Worm (Caenorhabditis elegans) whole organism, mixed stage, embryonic: ENCODE results near the gene Y116F11A.3.

Source experiments
- ham-2 ChIP-seq: fragments of 200-800 bp; sonication (Bioruptor generic); optimal IDR thresholded peaks from 2 replicates; lab custom pipeline; 2018; ENCODE audit warnings: mild to moderate bottlenecking, missing genetic modification characterization, missing compliant biosample characterization
- lin-32 ChIP-seq: fragments of 200-800 bp; sonication (Bioruptor generic); optimal IDR thresholded peaks from 2 replicates; lab custom pipeline; 2018; ENCODE audit warnings: mild to moderate bottlenecking, missing genetic modification characterization, missing compliant biosample characterization
- mab-5 ChIP-seq: fragments of 150-350 bp; optimal IDR thresholded peaks from 2 replicates; lab custom pipeline; 2014; ENCODE audit warnings: missing biosample characterization, missing genetic modification characterization
- nhr-76 ChIP-seq: sonication (generic microtip); optimal IDR thresholded peaks from 2 replicates; lab custom pipeline; 2017; ENCODE audit warnings: missing biosample characterization, missing genetic modification characterization
- sptf-1 ChIP-seq: sonication (generic microtip); optimal IDR thresholded peaks from 2 replicates; lab custom pipeline; 2017; ENCODE audit warnings: mild to moderate bottlenecking, missing genetic modification characterization, moderate library complexity, missing compliant biosample characterization
- zip-8 ChIP-seq: fragments of 150-350 bp; optimal IDR thresholded peaks from 2 replicates; lab custom pipeline; 2014; ENCODE audit warnings: missing biosample characterization, missing genetic modification characterization

DNA sequence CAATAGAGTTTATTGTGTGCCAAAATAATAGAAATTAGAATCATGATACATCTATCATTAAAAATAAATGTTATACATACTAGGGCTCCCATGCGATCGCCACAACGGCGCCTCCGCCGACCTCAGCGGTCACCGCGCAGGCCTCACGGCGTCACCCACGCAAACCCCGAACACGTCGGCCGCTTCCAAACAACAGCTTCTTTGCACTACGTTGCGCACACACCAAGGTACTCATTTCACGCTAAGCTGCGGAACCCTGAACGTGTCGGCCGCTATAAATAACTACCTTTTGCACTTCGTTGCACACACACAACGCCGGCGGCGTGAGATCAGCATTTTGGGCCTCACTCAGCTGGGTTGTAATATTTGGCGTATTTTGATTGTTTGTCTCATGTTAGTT, 30.5 kb downstream of the Y116F11A.3 start:
- TF ChIP-seq lin-32 (GFP tag; lab: Kevin White, UChicago) (no peak), zip-8 (tag; lab: Kevin White, UChicago) (no peak), nhr-76 (tag; lab: Kevin White, UChicago) (no peak), sptf-1 (tag; lab: Kevin White, UChicago) (no peak), mab-5 (tag; lab: Kevin White, UChicago) (no peak), ham-2 (no peak)
